Worm (Caenorhabditis elegans): Measurements from ENCODE around the gene sec-15.

DNA sequence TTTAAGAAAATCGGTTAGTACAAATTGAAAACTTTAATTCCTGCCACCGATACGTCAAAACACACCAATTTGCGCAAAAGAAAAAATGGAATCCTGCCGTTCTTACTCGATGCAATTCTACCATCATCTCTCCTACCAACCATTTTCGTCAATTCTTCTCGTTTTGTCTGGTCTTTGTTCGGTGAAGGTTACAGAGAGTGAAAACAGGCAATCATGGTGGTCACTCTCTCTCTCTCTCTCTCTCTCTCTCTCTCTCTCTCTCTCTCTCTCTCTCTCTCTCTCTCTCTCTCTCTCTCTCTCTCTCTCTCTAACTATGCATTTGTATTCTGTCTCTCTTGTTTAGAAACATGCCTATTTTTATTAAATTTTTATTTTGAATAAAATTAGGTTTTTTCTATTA lies 46.6 kb upstream of the sec-15 start:
- TF ChIP-seq ama-1 (optimal IDR thresholded peaks at IDR 0.05) = no peak
- no peak for TF ChIP-seq ceh-45 (GFP tag; IDR thresholded peaks at IDR 0.05)
- TF ChIP-seq dve-1 (tag; optimal IDR thresholded peaks at IDR 0.05) = no peak
- TF ChIP-seq F13H6.1 (tag; optimal IDR thresholded peaks at IDR 0.05) = no peak
- no peak for TF ChIP-seq pax-1 (tag; optimal IDR thresholded peaks at IDR 0.05)
- no peak for TF ChIP-seq gmeb-2 (tag; optimal IDR thresholded peaks at IDR 0.05)
- TF ChIP-seq mec-3 (tag; optimal IDR thresholded peaks at IDR 0.05; ENCODE audit: borderline replicate concordance) = no peak
- no peak for TF ChIP-seq pqm-1 (tag; optimal IDR thresholded peaks at IDR 0.05)
- no peak for TF ChIP-seq npax-4 (tag; optimal IDR thresholded peaks at IDR 0.05)
- no peak for TF ChIP-seq pag-3 (tag; optimal IDR thresholded peaks at IDR 0.05; ENCODE audit: borderline replicate concordance)
- no peak for TF ChIP-seq C38D4.7 (GFP tag; optimal IDR thresholded peaks at IDR 0.05)

Data from whole organism, late embryonic.